Worm (Caenorhabditis elegans): ENCODE measurements around the gene bath-37.

bath-37 gene

DNA sequence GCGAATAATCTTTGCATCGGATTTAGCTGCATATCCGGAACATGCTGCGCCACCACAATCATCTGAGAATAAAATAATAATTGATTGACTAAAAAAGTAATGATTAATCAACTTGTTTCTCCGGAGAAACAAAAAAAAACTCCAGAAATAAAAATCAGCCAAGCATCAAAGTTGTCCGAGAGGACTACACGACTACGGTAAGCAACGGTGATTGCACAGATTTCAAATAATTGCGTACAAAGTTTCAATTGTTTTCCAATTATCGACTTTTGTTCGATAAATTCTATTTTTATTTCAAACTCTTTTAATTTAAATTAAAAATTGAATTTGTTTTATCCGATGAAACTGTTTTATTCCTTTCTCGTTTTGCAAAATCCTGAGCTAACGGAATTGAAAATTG, 24.7 kb downstream of the bath-37 start, which contains the start of gene cpsf-4:
TSS of gene cpsf-4 (minus strand) at position 62 of the 400 bp plus-strand sequence.
- no peak for TF ChIP-seq nhr-28 (tag; optimal IDR thresholded peaks at IDR 0.05)
- peak; percentile 41 for TF ChIP-seq lsy-2 (tag; optimal IDR thresholded peaks at IDR 0.05)

ce11 chrIV:12093819-12094218, 25.1 kb downstream of the bath-37 start, which contains the start of gene F11A10.5:
Gene F11A10.5, plus strand, starts transcription at chrIV:12094119.
- no peak for TF ChIP-seq pha-4 (tag; optimal IDR thresholded peaks at IDR 0.05)
- no peak for TF ChIP-seq M03D4.4 (tag; optimal IDR thresholded peaks at IDR 0.05)
- peak; percentile 14 for TF ChIP-seq hlh-1 (tag; optimal IDR thresholded peaks at IDR 0.05)
- peak; percentile 8 for TF ChIP-seq ces-1 (GFP tag; optimal IDR thresholded peaks at IDR 0.05)

DNA sequence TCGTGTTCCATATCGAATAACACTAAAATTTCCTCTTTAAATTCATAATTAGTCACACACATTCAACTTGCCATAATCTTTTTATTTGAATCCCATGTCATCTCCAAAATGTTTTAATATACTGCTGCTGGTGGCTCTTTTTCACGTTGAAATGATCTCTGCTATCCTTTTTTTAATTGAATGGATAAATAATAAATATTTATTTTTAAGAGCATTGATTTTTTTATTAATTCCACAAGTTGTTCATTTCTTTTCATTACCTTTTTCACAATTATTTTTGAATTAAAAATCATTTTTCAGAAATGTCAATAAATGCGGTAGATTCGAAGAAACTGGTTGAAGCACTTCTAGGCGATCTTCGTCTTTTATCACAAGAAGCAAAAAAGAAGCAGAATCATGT, 27.8 kb downstream of the bath-37 start, which contains the start of gene mon-2:
TSS of gene mon-2 (plus strand) at position 301 of the 400 bp plus-strand sequence.
- no peak for TF ChIP-seq nhr-237 (tag; optimal IDR thresholded peaks at IDR 0.05)
- no peak for TF ChIP-seq mls-2 (tag; optimal IDR thresholded peaks at IDR 0.05)
- TF ChIP-seq ham-2 (GFP tag; optimal IDR thresholded peaks at IDR 0.05) = no peak
- no peak for TF ChIP-seq cnd-1 (tag; optimal IDR thresholded peaks at IDR 0.05)
- no peak for TF ChIP-seq bed-3 (GFP tag; optimal IDR thresholded peaks at IDR 0.05)
- no peak for TF ChIP-seq nhr-76 (tag; optimal IDR thresholded peaks at IDR 0.05)
- no peak for TF ChIP-seq tbx-8 (GFP tag; optimal IDR thresholded peaks at IDR 0.05)
- TF ChIP-seq ces-1 (GFP tag; optimal IDR thresholded peaks at IDR 0.05) = no peak
- no peak for TF ChIP-seq ceh-39 (tag; optimal IDR thresholded peaks at IDR 0.05)
- TF ChIP-seq sptf-1 (tag; optimal IDR thresholded peaks at IDR 0.05) = no peak
- TF ChIP-seq ceh-43 (GFP tag; optimal IDR thresholded peaks at IDR 0.05) = no peak
- no peak for TF ChIP-seq sem-2 (GFP tag; optimal IDR thresholded peaks at IDR 0.05)

ce11 chrIV:12105558-12105957, 36.9 kb downstream of the bath-37 start, which contains the start of gene M18.3:
Gene M18.3, plus strand, starts transcription at chrIV:12105858.
- TF ChIP-seq ztf-11 (tag; optimal IDR thresholded peaks at IDR 0.05) = no peak
- TF ChIP-seq nhr-76 (tag; optimal IDR thresholded peaks at IDR 0.05) = no peak
- TF ChIP-seq mls-2 (tag; optimal IDR thresholded peaks at IDR 0.05) = no peak
- no peak for TF ChIP-seq flh-1 (GFP tag; optimal IDR thresholded peaks at IDR 0.05)
- TF ChIP-seq ceh-43 (GFP tag; optimal IDR thresholded peaks at IDR 0.05) = no peak

- TF ChIP-seq nhr-12 (tag; optimal IDR thresholded peaks at IDR 0.05) (no peak), nhr-28 (tag; optimal IDR thresholded peaks at IDR 0.05) (no peak), elt-3 (tag; optimal IDR thresholded peaks at IDR 0.05) (no peak), unc-120 (tag; optimal IDR thresholded peaks at IDR 0.05; ENCODE audit: poor library complexity, severe bottlenecking) (no peak), hlh-1 (tag; optimal IDR thresholded peaks at IDR 0.05) (no peak), nhr-2 (tag; optimal IDR thresholded peaks at IDR 0.05) (no peak), ham-2 (GFP tag; optimal IDR thresholded peaks at IDR 0.05) (no peak), elt-1 (tag; optimal IDR thresholded peaks at IDR 0.05; ENCODE audit: borderline replicate concordance, insufficient read depth) (no peak), pha-4 (tag; optimal IDR thresholded peaks at IDR 0.05) (no peak)
Measured at ce11 chrIV:12108984-12109657, 40.4 kb downstream of the bath-37 start.

- TF ChIP-seq M03D4.4 (tag; optimal IDR thresholded peaks at IDR 0.05) = no peak
- TF ChIP-seq ceh-83 (GFP tag; optimal IDR thresholded peaks at IDR 0.05) = no peak
- no peak for TF ChIP-seq lin-32 (GFP tag; optimal IDR thresholded peaks at IDR 0.05)
- no peak for TF ChIP-seq elt-1 (tag; optimal IDR thresholded peaks at IDR 0.05; ENCODE audit: borderline replicate concordance, insufficient read depth)
- no peak for TF ChIP-seq drap-1 (GFP tag; optimal IDR thresholded peaks at IDR 0.05)
- peak; percentile 98 for TF ChIP-seq zip-8 (tag; optimal IDR thresholded peaks at IDR 0.05)
- TF ChIP-seq nhr-237 (tag; optimal IDR thresholded peaks at IDR 0.05) = no peak
Measured at ce11 chrIV:12109743-12110142, 41.1 kb downstream of the bath-37 start.

Data from whole organism, mixed stage, embryonic.